Fruit fly (Drosophila melanogaster) whole organism, embryonic: Measurements from ENCODE around the gene Bub1.

ENCODE experiments used
- Asciz ChIP-seq: fragments of 200-800 bp; sonication (Bioruptor generic); optimal IDR thresholded peaks from 2 replicates; lab custom pipeline; 2017; ENCODE audit warnings: missing biosample characterization, mild to moderate bottlenecking, missing genetic modification characterization, missing genetic modification reagents
- CG11456 ChIP-seq: fragments of 200-800 bp; sonication (Bioruptor generic); IDR thresholded peaks from 3 replicates; pipeline ENCODE4 v1.3.6; 2022; ENCODE audit warnings: missing biosample characterization, missing genetic modification characterization
- CG11695 ChIP-seq: fragments of 200-800 bp; sonication (Bioruptor generic); IDR thresholded peaks from 3 replicates; pipeline ENCODE4 v1.3.6; 2022; ENCODE audit warnings: missing biosample characterization, missing genetic modification characterization
- CG12104 ChIP-seq: fragments of 200-800 bp; sonication (Bioruptor generic); optimal IDR thresholded peaks from 3 replicates; lab custom pipeline; 2016; ENCODE audit warnings: missing biosample characterization, missing genetic modification characterization
- CG16779 ChIP-seq: fragments of 200-800 bp; sonication (Bioruptor generic); IDR thresholded peaks from 2 replicates; pipeline ENCODE4 v1.3.6; 2022; ENCODE audit warnings: missing biosample characterization, missing genetic modification characterization
- CG34422 ChIP-seq: fragments of 200-800 bp; sonication (Bioruptor generic); IDR thresholded peaks from 3 replicates; pipeline ENCODE4 v1.3.6; 2022; ENCODE audit warnings: missing biosample characterization, missing genetic modification characterization
- CG42726 ChIP-seq: fragments of 200-800 bp; sonication (Bioruptor generic); IDR thresholded peaks from 2 replicates; pipeline ENCODE4 v1.3.6; 2022; ENCODE audit warnings: missing biosample characterization, missing genetic modification characterization; ENCODE audit not compliant: partially characterized antibody
- CG5180 ChIP-seq: fragments of 200-800 bp; sonication (Bioruptor generic); optimal IDR thresholded peaks from 3 replicates; lab custom pipeline; 2017; ENCODE audit warnings: missing biosample characterization, missing genetic modification characterization, mild to moderate bottlenecking, moderate library complexity, missing genetic modification reagents
- CG6689 ChIP-seq: fragments of 200-800 bp; sonication (Bioruptor generic); IDR thresholded peaks from 2 replicates; pipeline ENCODE4 v1.3.6; 2022; ENCODE audit warnings: missing biosample characterization, missing genetic modification characterization
- CG6813 ChIP-seq: fragments of 200-800 bp; sonication (Bioruptor generic); optimal IDR thresholded peaks from 2 replicates; lab custom pipeline; 2017; ENCODE audit warnings: missing biosample characterization, missing genetic modification characterization, mild to moderate bottlenecking, moderate library complexity, missing genetic modification reagents
- CG6854 ChIP-seq: fragments of 200-800 bp; sonication (Bioruptor generic); optimal IDR thresholded peaks from 3 replicates; lab custom pipeline; 2017; ENCODE audit warnings: missing biosample characterization, mild to moderate bottlenecking, missing genetic modification characterization
- CG7372 ChIP-seq: fragments of 200-800 bp; sonication (Bioruptor generic); IDR thresholded peaks from 2 replicates; pipeline ENCODE4 v1.3.6; 2022; ENCODE audit warnings: missing biosample characterization, missing genetic modification characterization
- CG9215 ChIP-seq: fragments of 200-800 bp; sonication (Bioruptor generic); IDR thresholded peaks from 2 replicates; pipeline ENCODE4 v1.3.6; 2022; ENCODE audit warnings: missing biosample characterization, missing genetic modification characterization
- CG9932 ChIP-seq: fragments of 200-800 bp; sonication (Bioruptor generic); IDR thresholded peaks from 2 replicates; pipeline ENCODE4 v1.3.6; 2022; ENCODE audit warnings: missing biosample characterization, missing genetic modification characterization
- Dbx ChIP-seq: fragments of 200-800 bp; sonication (Bioruptor generic); IDR thresholded peaks from 3 replicates; pipeline ENCODE4 v1.3.6; 2022; ENCODE audit warnings: missing biosample characterization, missing genetic modification characterization
- Deaf1 ChIP-seq: fragments of 200-800 bp; optimal IDR thresholded peaks from 3 replicates; lab custom pipeline; 2019; ENCODE audit warnings: missing biosample characterization, mild to moderate bottlenecking, missing genetic modification characterization, moderate library complexity
- Dek ChIP-seq: fragments of 200-800 bp; sonication (Bioruptor generic); optimal IDR thresholded peaks from 3 replicates; lab custom pipeline; 2019; ENCODE audit warnings: missing biosample characterization, mild to moderate bottlenecking, missing genetic modification characterization, moderate library complexity
- Ets65A ChIP-seq: fragments of 200-800 bp; sonication (Bioruptor generic); peaks from one replicate; lab custom pipeline; 2016; ENCODE audit warnings: missing biosample characterization, missing genetic modification characterization
- Jarid2 ChIP-seq: fragments of 200-800 bp; sonication (Bioruptor generic); optimal IDR thresholded peaks from 3 replicates; lab custom pipeline; 2017; ENCODE audit warnings: mild to moderate bottlenecking, missing biosample characterization, missing genetic modification reagents, missing genetic modification characterization
- Med ChIP-seq: fragments of 200-800 bp; sonication (Bioruptor generic); peaks from one replicate; lab custom pipeline; 2016; ENCODE audit warnings: missing biosample characterization, missing genetic modification characterization, mild to moderate bottlenecking, inconsistent platforms, moderate library complexity
- Rfx ChIP-seq: fragments of 200-800 bp; sonication (Bioruptor generic); IDR thresholded peaks from 2 replicates; pipeline ENCODE4 v1.3.6; 2022; ENCODE audit warnings: missing biosample characterization, missing genetic modification characterization
- Trl ChIP-seq, 3 experiments: fragments of >200 bp in 2 of 3; fragments of 200-800 bp in 1 of 3; sonication (Bioruptor generic) in 1 of 3; optimal IDR thresholded peaks; 2 replicates in 1 of 3; 3 replicates in 2 of 3; lab custom pipeline; 2016 to 2017; ENCODE audit warnings: missing biosample characterization in 1 of 3, missing genetic modification characterization in 1 of 3
- ara ChIP-seq: fragments of 200-800 bp; sonication (Bioruptor generic); IDR thresholded peaks from 2 replicates; pipeline ENCODE4 v1.3.6; 2022; ENCODE audit warnings: missing biosample characterization, missing genetic modification characterization
- cg ChIP-seq: fragments of 200-800 bp; sonication (Bioruptor generic); optimal IDR thresholded peaks from 3 replicates; lab custom pipeline; 2019; ENCODE audit warnings: missing biosample characterization, mild to moderate bottlenecking, missing genetic modification characterization, moderate library complexity
- chinmo ChIP-seq: fragments of 200-800 bp; sonication (Bioruptor generic); IDR thresholded peaks from 4 replicates; pipeline ENCODE4 v1.3.6; 2022; ENCODE audit warnings: missing biosample characterization, missing genetic modification characterization; ENCODE audit not compliant: partially characterized antibody
- chn ChIP-seq: fragments of 200-800 bp; sonication (Bioruptor generic); optimal IDR thresholded peaks from 2 replicates; lab custom pipeline; 2016; ENCODE audit warnings: missing biosample characterization, missing genetic modification characterization
- crol ChIP-seq: fragments of 200-800 bp; sonication (Bioruptor generic); IDR thresholded peaks from 2 replicates; pipeline ENCODE4 v1.3.6; 2022; ENCODE audit warnings: missing biosample characterization, missing genetic modification characterization
- cwo ChIP-seq: fragments of 200-800 bp; sonication (Bioruptor generic); optimal IDR thresholded peaks from 3 replicates; lab custom pipeline; 2017; ENCODE audit warnings: missing biosample characterization, missing genetic modification characterization, mild to moderate bottlenecking, moderate library complexity, missing genetic modification reagents
- ewg ChIP-seq: fragments of 200-800 bp; sonication (Bioruptor generic); optimal IDR thresholded peaks from 3 replicates; lab custom pipeline; 2017; ENCODE audit warnings: mild to moderate bottlenecking, missing biosample characterization, missing genetic modification reagents, missing genetic modification characterization
- gcm ChIP-seq: fragments of 200-800 bp; sonication (Bioruptor generic); optimal IDR thresholded peaks from 2 replicates; lab custom pipeline; 2019; ENCODE audit warnings: missing biosample characterization, mild to moderate bottlenecking, missing genetic modification characterization, moderate library complexity
- kay ChIP-seq: fragments of 200-800 bp; sonication (Bioruptor generic); optimal IDR thresholded peaks from 2 replicates; lab custom pipeline; 2016; ENCODE audit warnings: missing biosample characterization, missing genetic modification characterization
- kni ChIP-seq: fragments of 200-800 bp; sonication (Bioruptor generic); optimal IDR thresholded peaks from 3 replicates; lab custom pipeline; 2017; ENCODE audit warnings: mild to moderate bottlenecking, missing biosample characterization, missing genetic modification reagents, missing genetic modification characterization
- nerfin-1 ChIP-seq: fragments of 200-800 bp; sonication (Bioruptor generic); optimal IDR thresholded peaks from 3 replicates; lab custom pipeline; 2019; ENCODE audit warnings: missing biosample characterization, mild to moderate bottlenecking, missing genetic modification characterization, moderate library complexity
- prd ChIP-seq, 3 experiments: fragments of >200 bp in 2 of 3; fragments of 200-800 bp in 1 of 3; sonication (Bioruptor generic) in 1 of 3; optimal IDR thresholded peaks in 2 of 3; IDR thresholded peaks in 1 of 3; 2 replicates in 2 of 3; 3 replicates in 1 of 3; pipeline versions ENCODE4 v1.3.6 to Lab custom; 2017 to 2022; ENCODE audit warnings: missing biosample characterization in 1 of 3, missing genetic modification characterization in 1 of 3
- rib ChIP-seq: fragments of 200-800 bp; sonication (Bioruptor generic); IDR thresholded peaks from 2 replicates; pipeline ENCODE4 v1.3.6; 2022; ENCODE audit warnings: missing biosample characterization, missing genetic modification characterization
- row ChIP-seq: fragments of 200-800 bp; sonication (Bioruptor generic); IDR thresholded peaks from 3 replicates; pipeline ENCODE4 v1.3.6; 2022; ENCODE audit warnings: missing biosample characterization, missing genetic modification characterization
- scrt ChIP-seq: fragments of 200-800 bp; sonication (Bioruptor generic); optimal IDR thresholded peaks from 2 replicates; lab custom pipeline; 2018; ENCODE audit warnings: missing biosample characterization, mild to moderate bottlenecking, missing genetic modification characterization, moderate library complexity
- sd ChIP-seq: fragments of 200-800 bp; sonication (Bioruptor generic); optimal IDR thresholded peaks from 3 replicates; lab custom pipeline; 2018; ENCODE audit warnings: missing biosample characterization, mild to moderate bottlenecking, missing genetic modification characterization, moderate library complexity
- sens ChIP-seq: fragments of 200-800 bp; sonication (Bioruptor generic); peaks from one replicate; lab custom pipeline; 2016; ENCODE audit warnings: missing biosample characterization, missing genetic modification characterization
- tll ChIP-seq, 2 experiments: fragments of 200-800 bp in 1 of 2; fragments of >200 bp in 1 of 2; sonication (Bioruptor generic) in 1 of 2; optimal IDR thresholded peaks; 2 replicates each; lab custom pipeline; 2017 to 2019; ENCODE audit warnings: missing biosample characterization in 2 of 2, missing genetic modification characterization in 2 of 2, mild to moderate bottlenecking in 1 of 2, moderate library complexity in 1 of 2
- twi ChIP-seq: fragments of 200-800 bp; optimal IDR thresholded peaks from 2 replicates; lab custom pipeline; 2019; ENCODE audit warnings: missing biosample characterization, mild to moderate bottlenecking, missing genetic modification characterization, moderate library complexity
- unc-4 ChIP-seq: fragments of 200-800 bp; sonication (Bioruptor generic); IDR thresholded peaks from 2 replicates; pipeline ENCODE4 v1.3.6; 2022; ENCODE audit warnings: missing biosample characterization, missing genetic modification characterization; ENCODE audit not compliant: partially characterized antibody
- zen2 ChIP-seq: fragments of 200-800 bp; sonication (Bioruptor generic); IDR thresholded peaks from 3 replicates; pipeline ENCODE4 v1.3.6; 2022; ENCODE audit warnings: missing biosample characterization, missing genetic modification characterization; ENCODE audit not compliant: partially characterized antibody

The Bub1 gene

dm6 chr2L:5306373-5306997 is 27.8 kb downstream of the Bub1 start (continued):
- TF ChIP-seq gcm (GFP tag; lab: Kevin White, UChicago), result peak; percentile 30
- TF ChIP-seq nerfin-1, result peak; percentile 75
- TF ChIP-seq kay (GFP tag; lab: Kevin White, UChicago), result peak; percentile 71
- TF ChIP-seq CG6854 (GFP tag; lab: Kevin White, UChicago), result no peak
- TF ChIP-seq cg (GFP tag; lab: Kevin White, UChicago), result peak; percentile 90
- TF ChIP-seq Trl (optimal IDR thresholded peaks at IDR 0.05; lab: Kevin White, UChicago), result peak; percentile 64 to 85
- peak; percentile 22 for TF ChIP-seq Trl (GFP tag; optimal IDR thresholded peaks at IDR 0.05; lab: Kevin White, UChicago)
- TF ChIP-seq CG5180 (GFP tag; lab: Kevin White, UChicago), result peak; percentile 94
- TF ChIP-seq CG6813, result peak; percentile 5
- TF ChIP-seq kni (GFP tag; lab: Kevin White, UChicago), result peak; percentile 42
- TF ChIP-seq Deaf1 (tag; lab: Kevin White, UChicago), result peak; percentile 53
- no peak for TF ChIP-seq twi
- TF ChIP-seq CG11695 (GFP tag; lab: Robert Waterston, UW), result no peak
- no peak for TF ChIP-seq CG7372 (GFP tag; lab: Robert Waterston, UW)
- peak; percentile 77; the same call in 1 of the 2 replicates for TF ChIP-seq rib (GFP tag; lab: Robert Waterston, UW)
- peak; percentile 88; the same call in 3 of the 4 replicates for TF ChIP-seq chinmo
- no peak for TF ChIP-seq Asciz (GFP tag; lab: Kevin White, UChicago)
- TF ChIP-seq tll (GFP tag; optimal IDR thresholded peaks at IDR 0.05; lab: Kevin White, UChicago), result no peak

- peak; percentile 92 for TF ChIP-seq Ets65A (GFP tag; lab: Kevin White, UChicago)
- TF ChIP-seq CG42726 (GFP tag; lab: Robert Waterston, UW), result no peak
- TF ChIP-seq chn (GFP tag; lab: Kevin White, UChicago), result no peak
- TF ChIP-seq Med (GFP tag; lab: Kevin White, UChicago), result peak; percentile 39
- TF ChIP-seq sens (GFP tag; lab: Kevin White, UChicago), result peak; percentile 35
- no peak for TF ChIP-seq cwo (GFP tag; lab: Kevin White, UChicago)
Measured at dm6 chr2L:5309369-5309768, 30.7 kb downstream of the Bub1 start.

dm6 chr2L:5314630-5315159 is 36.0 kb downstream of the Bub1 start, which contains the start of gene CG14024:
TSS of gene CG14024 (minus strand) at chr2L:5314895.
- TF ChIP-seq CG9215, result no peak
- peak; percentile 11; the same call in 1 of the 2 replicates for TF ChIP-seq CG9932 (GFP tag; lab: Robert Waterston, UW)
- TF ChIP-seq Med (GFP tag; lab: Kevin White, UChicago), result peak; percentile 44
- peak; percentile 96 for TF ChIP-seq scrt (GFP tag; lab: Kevin White, UChicago)
- TF ChIP-seq Dbx, result peak; percentile 42; the same call in 1 of the 3 replicates
- no peak for TF ChIP-seq prd (optimal IDR thresholded peaks at IDR 0.05; lab: Kevin White, UChicago)
- TF ChIP-seq prd (GFP tag; IDR thresholded peaks at IDR 0.05; lab: Robert Waterston, UW), result 0 out of 3 replicates have a peak, but pooled peaks have one; percentile 16
- TF ChIP-seq CG16779, result peak; percentile 96
- TF ChIP-seq ara (GFP tag; lab: Robert Waterston, UW), result peak; percentile 11; the same call in 1 of the 2 replicates
- 0 out of 3 replicates have a peak, but pooled peaks have one; percentile 28 for TF ChIP-seq CG34422 (GFP tag; lab: Robert Waterston, UW)
- TF ChIP-seq Jarid2, result peak; percentile 16
- peak; percentile 24 for TF ChIP-seq sens (GFP tag; lab: Kevin White, UChicago)
- no peak for TF ChIP-seq CG12104 (GFP tag; lab: Kevin White, UChicago)
- TF ChIP-seq CG6689 (GFP tag; lab: Robert Waterston, UW), result peak; percentile 17; the same call in 1 of the 2 replicates
- TF ChIP-seq ewg, result peak; percentile 93
- TF ChIP-seq row (GFP tag; lab: Robert Waterston, UW), result 0 out of 3 replicates have a peak, but pooled peaks have one; percentile 6
- 0 out of 2 replicates have a peak, but pooled peaks have one; percentile 14 for TF ChIP-seq unc-4
- TF ChIP-seq CG11456, result 0 out of 3 replicates have a peak, but pooled peaks have one; percentile 51
- no peak for TF ChIP-seq Rfx (GFP tag; lab: Robert Waterston, UW)
- peak; percentile 32; the same call in 1 of the 2 replicates for TF ChIP-seq CG42726 (GFP tag; lab: Robert Waterston, UW)
- TF ChIP-seq sd (tag; lab: Kevin White, UChicago), result no peak
- TF ChIP-seq crol (GFP tag; lab: Robert Waterston, UW), result peak; percentile 80
- peak; percentile 19; the same call in 1 of the 3 replicates for TF ChIP-seq zen2 (GFP tag; lab: Robert Waterston, UW)
- peak in 1 of 2 experiments; percentile 18 for TF ChIP-seq Trl (optimal IDR thresholded peaks at IDR 0.05; lab: Kevin White, UChicago)
- TF ChIP-seq Trl (GFP tag; optimal IDR thresholded peaks at IDR 0.05; lab: Kevin White, UChicago), result peak; percentile 14
- no peak for TF ChIP-seq Dek
